Worm (Caenorhabditis elegans) whole organism, L4 larva: ENCODE results near the gene sre-30.

Source experiments
- ZK546.5 ChIP-seq, 2 experiments: sonication (generic microtip); optimal IDR thresholded peaks; 2 replicates each; lab custom pipeline; 2017; ENCODE audit warnings: missing biosample characterization in 2 of 2, missing genetic modification characterization in 2 of 2
- hlh-30 ChIP-seq: sonication (generic microtip); optimal IDR thresholded peaks from 2 replicates; lab custom pipeline; 2017; ENCODE audit warnings: antibody characterized with exemption, mild to moderate bottlenecking, missing genetic modification characterization, missing compliant biosample characterization; ENCODE audit not compliant: insufficient read depth
- jun-1 ChIP-seq: fragments of 150-350 bp; optimal IDR thresholded peaks from 2 replicates; lab custom pipeline; 2014; ENCODE audit warnings: missing biosample characterization, missing genetic modification reagents, missing genetic modification characterization
- nhr-48 ChIP-seq: sonication (generic microtip); optimal IDR thresholded peaks from 2 replicates; lab custom pipeline; 2016; ENCODE audit warnings: mild to moderate bottlenecking, missing genetic modification characterization, missing compliant biosample characterization
- snpc-4 ChIP-seq: fragments of 150-350 bp; optimal IDR thresholded peaks from 2 replicates; lab custom pipeline; 2014; ENCODE audit warnings: missing biosample characterization, missing genetic modification characterization

DNA sequence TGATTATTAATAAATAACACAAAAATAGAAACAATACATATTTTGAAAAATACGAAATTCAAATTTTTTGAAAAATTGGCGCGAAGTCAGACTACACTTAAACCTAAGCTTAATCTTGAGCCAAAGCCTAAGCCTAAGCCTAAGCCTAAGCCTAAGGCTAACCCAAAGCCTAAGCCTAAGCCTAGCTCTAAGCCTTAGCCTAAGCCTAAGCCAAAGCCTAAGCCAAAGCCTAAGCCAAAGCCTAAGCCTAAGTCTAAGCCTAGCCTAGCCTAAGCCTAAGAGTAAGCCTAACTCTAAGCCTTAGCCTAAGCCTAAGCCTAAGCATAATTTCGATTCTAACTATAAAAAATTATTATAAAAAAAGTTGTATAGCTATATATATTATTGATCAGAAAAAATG lies 25.4 kb downstream of the sre-30 start:
- TF ChIP-seq ZK546.5 (tag; optimal IDR thresholded peaks at IDR 0.05; lab: Kevin White, UChicago) (no peak), jun-1 (tag; lab: Kevin White, UChicago) (no peak), nhr-48 (no peak), snpc-4 (tag; lab: Kevin White, UChicago) (no peak), hlh-30 (tag; lab: Kevin White, UChicago) (no peak)
